Worm (Caenorhabditis elegans): Measurements from ENCODE around the gene ndnf-1.

ce11 chrIV:3071997-3072396, 43.3 kb upstream of the ndnf-1 start, which contains the start of gene Y67D8C.2:
- TF ChIP-seq ets-7 (tag; optimal IDR thresholded peaks at IDR 0.05) (no peak), aly-1 (tag; optimal IDR thresholded peaks at IDR 0.05) (no peak), ceh-36 (tag; optimal IDR thresholded peaks at IDR 0.05) (no peak), ama-1 (optimal IDR thresholded peaks at IDR 0.05) (no peak), F13C5.2 (tag; optimal IDR thresholded peaks at IDR 0.05) (no peak), ceh-13 (GFP tag; optimal IDR thresholded peaks at IDR 0.05) (no peak), hmg-4 (GFP tag; optimal IDR thresholded peaks at IDR 0.05) (no peak), hmbx-1 (tag; optimal IDR thresholded peaks at IDR 0.05) (no peak), hnd-1 (tag; optimal IDR thresholded peaks at IDR 0.05) (no peak), pes-1 (GFP tag; IDR thresholded peaks at IDR 0.05) (no peak), flt-1 (GFP tag; IDR thresholded peaks at IDR 0.05) (no peak), B0310.2 (tag; optimal IDR thresholded peaks at IDR 0.05) (no peak), tbx-11 (GFP tag; IDR thresholded peaks at IDR 0.05) (no peak), tra-4 (tag; optimal IDR thresholded peaks at IDR 0.05) (no peak)
